Worm (Caenorhabditis elegans): Measurements from ENCODE around the gene nstp-3.

Gene nstp-3

DNA sequence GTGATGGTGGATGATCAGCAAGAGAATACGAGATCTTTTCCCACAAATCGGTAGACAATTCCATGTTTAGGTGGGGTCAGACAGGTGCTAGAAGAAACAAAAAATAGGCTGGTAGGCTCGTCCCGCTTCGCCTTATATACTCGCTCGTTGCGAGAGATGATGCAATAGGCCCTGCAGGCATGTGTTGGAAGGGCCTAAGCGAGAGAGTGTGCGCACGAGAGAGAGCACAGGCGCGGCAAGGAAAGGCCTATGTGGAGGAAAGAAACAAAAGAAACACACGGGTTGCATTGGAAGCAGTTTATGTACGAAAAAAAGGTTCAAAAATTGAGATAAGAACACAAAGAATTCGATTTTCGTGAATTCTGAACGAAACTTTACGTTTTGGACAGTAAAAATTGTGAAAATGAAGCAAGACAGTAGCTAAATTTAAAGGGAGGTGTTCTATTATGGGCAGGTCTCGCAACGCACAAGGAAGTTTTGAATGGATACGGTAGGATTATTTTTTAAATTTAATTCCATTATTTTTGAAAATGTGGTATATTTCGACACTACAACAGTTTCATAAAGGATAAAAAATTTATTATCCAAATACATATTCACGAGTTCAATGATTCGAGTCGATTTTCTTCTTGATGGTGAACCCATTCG, 17.2 kb downstream of the nstp-3 start, which contains the start of gene F44E7.5 (continued):
- TF ChIP-seq cey-2 (tag; optimal IDR thresholded peaks at IDR 0.05; ENCODE audit: borderline replicate concordance, insufficient read depth) = peak; percentile 29
- TF ChIP-seq dmd-9 (GFP tag; IDR thresholded peaks at IDR 0.05) = no peak
- no peak for TF ChIP-seq dmd-8 (GFP tag; IDR thresholded peaks at IDR 0.05)
- TF ChIP-seq zag-1 (tag; optimal IDR thresholded peaks at IDR 0.05) = no peak
- TF ChIP-seq daf-19 (GFP tag; conservative IDR thresholded peaks at IDR 0.05) = 0 out of 2 replicates have a peak, but pooled peaks have one; percentile 14
- no peak for TF ChIP-seq lin-1 (GFP tag; IDR thresholded peaks at IDR 0.05)
- no peak for TF ChIP-seq nhr-111 (GFP tag; optimal IDR thresholded peaks at IDR 0.05)
- TF ChIP-seq ztf-7 (tag; optimal IDR thresholded peaks at IDR 0.05) = peak; percentile 99
- TF ChIP-seq ceh-20 (GFP tag; IDR thresholded peaks at IDR 0.05) = 0 out of 2 replicates have a peak, but pooled peaks have one; percentile 45
- TF ChIP-seq daf-12 (tag; optimal IDR thresholded peaks at IDR 0.05) = no peak
- no peak for TF ChIP-seq tag-97 (GFP tag; IDR thresholded peaks at IDR 0.05)
- TF ChIP-seq ceh-28 (tag; optimal IDR thresholded peaks at IDR 0.05) = no peak
- no peak for TF ChIP-seq nhr-25 (tag; optimal IDR thresholded peaks at IDR 0.05; ENCODE audit: borderline replicate concordance, insufficient read depth)
- TF ChIP-seq snpc-4 (tag; optimal IDR thresholded peaks at IDR 0.05) = no peak
- no peak for TF ChIP-seq F26F4.8 (GFP tag; conservative IDR thresholded peaks at IDR 0.05)
- TF ChIP-seq rbr-2 (tag; optimal IDR thresholded peaks at IDR 0.05) = peak; percentile 53
- TF ChIP-seq Y48G9A.11 (GFP tag; IDR thresholded peaks at IDR 0.05) = no peak
- TF ChIP-seq ceh-32 (tag; optimal IDR thresholded peaks at IDR 0.05; ENCODE audit: poor library complexity) = no peak
- no peak for TF ChIP-seq daf-8 (GFP tag; IDR thresholded peaks at IDR 0.05)
- peak; percentile 43 for TF ChIP-seq nhr-102 (tag; optimal IDR thresholded peaks at IDR 0.05)
- TF ChIP-seq zip-11 (GFP tag; IDR thresholded peaks at IDR 0.05) = peak; percentile 95
- no peak for TF ChIP-seq daf-16 (GFP tag; optimal IDR thresholded peaks at IDR 0.05)
- TF ChIP-seq daf-16 (tag; optimal IDR thresholded peaks at IDR 0.05) = peak; percentile 77
- peak; percentile 35 for TF ChIP-seq nhr-77 (tag; optimal IDR thresholded peaks at IDR 0.05)
- no peak for TF ChIP-seq F49E8.2 (tag; optimal IDR thresholded peaks at IDR 0.05; ENCODE audit: borderline replicate concordance)
- no peak for TF ChIP-seq duxl-1 (tag; optimal IDR thresholded peaks at IDR 0.05; ENCODE audit: poor library complexity)
- TF ChIP-seq madf-5 (GFP tag; IDR thresholded peaks at IDR 0.05) = no peak
- no peak for TF ChIP-seq nhr-10 (tag; optimal IDR thresholded peaks at IDR 0.05)
- no peak; the same call in 1 of the 2 replicates for TF ChIP-seq arid-1 (GFP tag; conservative IDR thresholded peaks at IDR 0.05)
- TF ChIP-seq pqm-1 (tag; optimal IDR thresholded peaks at IDR 0.05) = peak; percentile 71
- TF ChIP-seq sdz-12 (GFP tag; optimal IDR thresholded peaks at IDR 0.05) = no peak
- peak; percentile 67 for TF ChIP-seq nhr-48 (tag; optimal IDR thresholded peaks at IDR 0.05)
- no peak for TF ChIP-seq ceh-44 (GFP tag; IDR thresholded peaks at IDR 0.05)
- TF ChIP-seq T20F7.1 (GFP tag; optimal IDR thresholded peaks at IDR 0.05) = peak; percentile 17
- no peak for TF ChIP-seq gei-8 (GFP tag; optimal IDR thresholded peaks at IDR 0.05)
- no peak for TF ChIP-seq lir-3 (tag; optimal IDR thresholded peaks at IDR 0.05)
- peak; percentile 95 for TF ChIP-seq dve-1 (tag; optimal IDR thresholded peaks at IDR 0.05; ENCODE audit: insufficient read depth)
- TF ChIP-seq lin-38 (GFP tag; IDR thresholded peaks at IDR 0.05) = no peak; the same call in none of the 2 replicates
- TF ChIP-seq ama-1 (optimal IDR thresholded peaks at IDR 0.05) = no peak
- peak; percentile 47 for TF ChIP-seq hmg-1.1 (GFP tag; IDR thresholded peaks at IDR 0.05)
- TF ChIP-seq dpl-1 (GFP tag; optimal IDR thresholded peaks at IDR 0.05) = peak; percentile 41
- no peak for TF ChIP-seq nhr-237 (tag; optimal IDR thresholded peaks at IDR 0.05)
- no peak for TF ChIP-seq F37D6.2 (tag; optimal IDR thresholded peaks at IDR 0.05)
- no peak for TF ChIP-seq Y75B8A.6 (GFP tag; IDR thresholded peaks at IDR 0.05)
- no peak for TF ChIP-seq mdt-29 (GFP tag; IDR thresholded peaks at IDR 0.05)
- TF ChIP-seq dmd-6 (GFP tag; IDR thresholded peaks at IDR 0.05) = peak; percentile 65
- TF ChIP-seq skn-1 (tag; optimal IDR thresholded peaks at IDR 0.05) = no peak
- peak in 1 of 2 experiments; percentile 23 for TF ChIP-seq unc-62 (GFP tag; optimal IDR thresholded peaks at IDR 0.05 in 1 of 2)
- no peak for TF ChIP-seq unc-62 (tag; optimal IDR thresholded peaks at IDR 0.05)
- peak; percentile 100 for TF ChIP-seq spr-3 (GFP tag; optimal IDR thresholded peaks at IDR 0.05)
- TF ChIP-seq tra-1 (GFP tag; IDR thresholded peaks at IDR 0.05) = no peak

All from whole organism, L4 larva.